Fruit fly (Drosophila melanogaster): ENCODE results near the gene mor.

Gene mor

dm6 chr3R:15983541-15984229 is 11.0 kb upstream of the mor start (continued):
- TF ChIP-seq Dfd (GFP tag; optimal IDR thresholded peaks at IDR 0.05): no peak
- TF ChIP-seq CG4282 (GFP tag; optimal IDR thresholded peaks at IDR 0.05): no peak
- TF ChIP-seq ewg (GFP tag; optimal IDR thresholded peaks at IDR 0.05): no peak
- no peak for TF ChIP-seq dimm (GFP tag; IDR thresholded peaks at IDR 0.05)
- no peak for TF ChIP-seq ranshi (GFP tag; IDR thresholded peaks at IDR 0.05)
- peak; percentile 62 for TF ChIP-seq Blimp-1 (GFP tag; optimal IDR thresholded peaks at IDR 0.05)
- no peak for TF ChIP-seq Atf3 (GFP tag; optimal IDR thresholded peaks at IDR 0.05)
- TF ChIP-seq HLHmδ (GFP tag; optimal IDR thresholded peaks at IDR 0.05): no peak
- no peak for TF ChIP-seq CG4404 (GFP tag; IDR thresholded peaks at IDR 0.05)
- TF ChIP-seq Sry-δ (GFP tag; optimal IDR thresholded peaks at IDR 0.05): no peak
- no peak for TF ChIP-seq ase (GFP tag; IDR thresholded peaks at IDR 0.05)
- no peak for TF ChIP-seq CG6854 (GFP tag; optimal IDR thresholded peaks at IDR 0.05)
- TF ChIP-seq kay (GFP tag; optimal IDR thresholded peaks at IDR 0.05): no peak
- TF ChIP-seq CG13775 (GFP tag; optimal IDR thresholded peaks at IDR 0.05): no peak
- TF ChIP-seq hbn (GFP tag; IDR thresholded peaks at IDR 0.05; ENCODE audit: partially characterized antibody): no peak
- no peak for TF ChIP-seq Drgx (GFP tag; IDR thresholded peaks at IDR 0.05)
- peak; percentile 22 for TF ChIP-seq CrebB (tag; optimal IDR thresholded peaks at IDR 0.05)
- peak; percentile 82 for TF ChIP-seq zf30C (GFP tag; optimal IDR thresholded peaks at IDR 0.05)
- no peak for TF ChIP-seq CG14667 (GFP tag; IDR thresholded peaks at IDR 0.05)
- TF ChIP-seq slp2 (GFP tag; optimal IDR thresholded peaks at IDR 0.05): no peak
- peak; percentile 74 for TF ChIP-seq CG15601 (tag; optimal IDR thresholded peaks at IDR 0.05)
- TF ChIP-seq Hr39 (optimal IDR thresholded peaks at IDR 0.05): no peak
- no peak for TF ChIP-seq ken (GFP tag; IDR thresholded peaks at IDR 0.05)
- TF ChIP-seq CG34224 (GFP tag; IDR thresholded peaks at IDR 0.05; ENCODE audit: partially characterized antibody): no peak
- TF ChIP-seq CG16813 (GFP tag; IDR thresholded peaks at IDR 0.05; ENCODE audit: partially characterized antibody): no peak
- no peak for TF ChIP-seq CG18764 (GFP tag; optimal IDR thresholded peaks at IDR 0.05)
- TF ChIP-seq CG18476 (GFP tag; optimal IDR thresholded peaks at IDR 0.05): no peak
- TF ChIP-seq NfI (GFP tag; optimal IDR thresholded peaks at IDR 0.05): no peak
- TF ChIP-seq Lpt (GFP tag; optimal IDR thresholded peaks at IDR 0.05): no peak
- no peak for TF ChIP-seq crol (GFP tag; IDR thresholded peaks at IDR 0.05)
- TF ChIP-seq CG42726 (GFP tag; IDR thresholded peaks at IDR 0.05; ENCODE audit: partially characterized antibody): no peak
- peak; percentile 54 for TF ChIP-seq unpg (GFP tag; optimal IDR thresholded peaks at IDR 0.05)
- peak; percentile 73 for TF ChIP-seq CG6813 (GFP tag; optimal IDR thresholded peaks at IDR 0.05)
- no peak for TF ChIP-seq CG16815 (GFP tag; optimal IDR thresholded peaks at IDR 0.05)
- no peak for TF ChIP-seq Hr51 (GFP tag; optimal IDR thresholded peaks at IDR 0.05)
- TF ChIP-seq CG5953 (GFP tag; IDR thresholded peaks at IDR 0.05): no peak
- no peak for TF ChIP-seq sr (GFP tag; IDR thresholded peaks at IDR 0.05)
- no peak for TF ChIP-seq zen2 (GFP tag; IDR thresholded peaks at IDR 0.05; ENCODE audit: partially characterized antibody)
- no peak for TF ChIP-seq nmo (GFP tag; optimal IDR thresholded peaks at IDR 0.05)
- TF ChIP-seq dysf (GFP tag; IDR thresholded peaks at IDR 0.05): no peak
- TF ChIP-seq sug (tag; optimal IDR thresholded peaks at IDR 0.05): peak; percentile 45
- TF ChIP-seq p53 (GFP tag; optimal IDR thresholded peaks at IDR 0.05): no peak
- TF ChIP-seq HLH3B (GFP tag; IDR thresholded peaks at IDR 0.05): no peak
- no peak for TF ChIP-seq NC2β (GFP tag; optimal IDR thresholded peaks at IDR 0.05)
- TF ChIP-seq ato (GFP tag; IDR thresholded peaks at IDR 0.05; ENCODE audit: partially characterized antibody): no peak
- no peak for TF ChIP-seq gro (GFP tag; optimal IDR thresholded peaks at IDR 0.05)
- peak; percentile 10 for TF ChIP-seq CG11398 (GFP tag; optimal IDR thresholded peaks at IDR 0.05)
- no peak for TF ChIP-seq gsb (GFP tag; IDR thresholded peaks at IDR 0.05)
- TF ChIP-seq CG13287 (GFP tag; IDR thresholded peaks at IDR 0.05; ENCODE audit: partially characterized antibody): no peak
- TF ChIP-seq sob (GFP tag; IDR thresholded peaks at IDR 0.05): no peak
- no peak for TF ChIP-seq CG1832 (GFP tag; optimal IDR thresholded peaks at IDR 0.05)

Data from whole organism, embryonic.